Fruit fly (Drosophila melanogaster) whole organism, embryonic: ENCODE measurements around the gene CG33181.

ENCODE experiments used
- Asciz ChIP-seq: fragments of 200-800 bp; sonication (Bioruptor generic); optimal IDR thresholded peaks from 2 replicates; lab custom pipeline; 2017; ENCODE audit warnings: missing biosample characterization, mild to moderate bottlenecking, missing genetic modification characterization, missing genetic modification reagents
- CG1024 ChIP-seq: fragments of 200-800 bp; sonication (Bioruptor generic); IDR thresholded peaks from 2 replicates; pipeline ENCODE4 v1.3.6; 2022; ENCODE audit warnings: missing biosample characterization, missing genetic modification characterization
- CG10543 ChIP-seq: fragments of 200-800 bp; sonication (Bioruptor generic); optimal IDR thresholded peaks from 3 replicates; lab custom pipeline; 2017; ENCODE audit warnings: missing biosample characterization, mild to moderate bottlenecking, missing genetic modification characterization, moderate library complexity
- CG10565 ChIP-seq: fragments of 200-800 bp; sonication (Bioruptor generic); optimal IDR thresholded peaks from 3 replicates; lab custom pipeline; 2016; ENCODE audit warnings: missing biosample characterization, mild to moderate bottlenecking, missing genetic modification characterization
- CG11398 ChIP-seq: fragments of 200-800 bp; sonication (Bioruptor generic); optimal IDR thresholded peaks from 2 replicates; lab custom pipeline; 2016; ENCODE audit warnings: missing biosample characterization, missing genetic modification characterization
- CG11696 ChIP-seq: fragments of 200-800 bp; sonication (Bioruptor generic); IDR thresholded peaks from 2 replicates; pipeline ENCODE4 v1.3.6; 2022; ENCODE audit warnings: missing biosample characterization, missing genetic modification characterization
- CG12236 ChIP-seq: fragments of 200-800 bp; sonication (Bioruptor generic); optimal IDR thresholded peaks from 2 replicates; lab custom pipeline; 2016; ENCODE audit warnings: missing biosample characterization, missing genetic modification characterization
- CG13123 ChIP-seq: fragments of 200-800 bp; sonication (Bioruptor generic); optimal IDR thresholded peaks from 2 replicates; lab custom pipeline; 2016; ENCODE audit warnings: missing biosample characterization, missing genetic modification characterization
- CG15601 ChIP-seq: fragments of 200-800 bp; sonication (Bioruptor generic); optimal IDR thresholded peaks from 3 replicates; lab custom pipeline; 2019; ENCODE audit warnings: missing biosample characterization, mild to moderate bottlenecking, missing genetic modification characterization, moderate library complexity
- CG17359 ChIP-seq: fragments of 200-800 bp; sonication (Bioruptor generic); optimal IDR thresholded peaks from 3 replicates; lab custom pipeline; 2018; ENCODE audit warnings: missing biosample characterization, mild to moderate bottlenecking, missing genetic modification characterization, moderate library complexity
- CG1792 ChIP-seq: fragments of 200-800 bp; sonication (Bioruptor generic); optimal IDR thresholded peaks from 2 replicates; lab custom pipeline; 2016; ENCODE audit warnings: missing biosample characterization, missing genetic modification characterization
- CG18011 ChIP-seq: fragments of 200-800 bp; sonication (Bioruptor generic); optimal IDR thresholded peaks from 2 replicates; lab custom pipeline; 2017; ENCODE audit warnings: missing biosample characterization, missing genetic modification characterization, mild to moderate bottlenecking, moderate library complexity, missing genotype
- CG34224 ChIP-seq: fragments of 200-800 bp; sonication (Bioruptor generic); IDR thresholded peaks from 3 replicates; pipeline ENCODE4 v1.3.6; 2022; ENCODE audit warnings: missing biosample characterization, missing genetic modification characterization; ENCODE audit not compliant: partially characterized antibody
- CG4617 ChIP-seq: fragments of 200-800 bp; sonication (Bioruptor generic); optimal IDR thresholded peaks from 3 replicates; lab custom pipeline; 2016; ENCODE audit warnings: missing biosample characterization, missing genetic modification characterization, borderline replicate concordance
- CG4707 ChIP-seq: fragments of 200-800 bp; sonication (Bioruptor generic); optimal IDR thresholded peaks from 2 replicates; lab custom pipeline; 2018; ENCODE audit warnings: missing biosample characterization, mild to moderate bottlenecking, missing genetic modification characterization, moderate library complexity
- CG4730 ChIP-seq: fragments of 200-800 bp; sonication (Bioruptor generic); IDR thresholded peaks from 2 replicates; pipeline ENCODE4 v1.3.6; 2022; ENCODE audit warnings: missing biosample characterization, missing genetic modification characterization
- CG6272 ChIP-seq: fragments of 200-800 bp; sonication (Bioruptor generic); IDR thresholded peaks from 2 replicates; pipeline ENCODE4 v1.3.6; 2022; ENCODE audit warnings: missing biosample characterization, missing genetic modification characterization
- CG6683 ChIP-seq: fragments of 200-800 bp; sonication (Bioruptor generic); optimal IDR thresholded peaks from 2 replicates; lab custom pipeline; 2017; ENCODE audit warnings: missing biosample characterization, mild to moderate bottlenecking, missing genetic modification characterization, missing genetic modification reagents
- CG7556 ChIP-seq: fragments of 200-800 bp; sonication (Bioruptor generic); optimal IDR thresholded peaks from 2 replicates; lab custom pipeline; 2017; ENCODE audit warnings: missing biosample characterization, mild to moderate bottlenecking, missing genetic modification characterization
- CG8478 ChIP-seq: fragments of >200 bp; optimal IDR thresholded peaks from 2 replicates; lab custom pipeline; 2018
- CG9437 ChIP-seq: fragments of 200-800 bp; sonication (Bioruptor generic); optimal IDR thresholded peaks from 2 replicates; lab custom pipeline; 2018; ENCODE audit warnings: missing biosample characterization, mild to moderate bottlenecking, missing genetic modification characterization
- CG9876 ChIP-seq: fragments of 200-800 bp; sonication (Bioruptor generic); optimal IDR thresholded peaks from 2 replicates; lab custom pipeline; 2016; ENCODE audit warnings: missing biosample characterization, missing genetic modification characterization
- Chrac-16 ChIP-seq: fragments of 200-800 bp; sonication (Bioruptor generic); optimal IDR thresholded peaks from 3 replicates; lab custom pipeline; 2016; ENCODE audit warnings: missing biosample characterization, missing genetic modification characterization
- Dip3 ChIP-seq: fragments of 200-800 bp; sonication (Bioruptor generic); optimal IDR thresholded peaks from 3 replicates; lab custom pipeline; 2016; ENCODE audit warnings: missing biosample characterization, missing genetic modification characterization
- Dp ChIP-seq: fragments of 200-800 bp; sonication (Bioruptor generic); optimal IDR thresholded peaks from 2 replicates; lab custom pipeline; 2018; ENCODE audit warnings: missing biosample characterization, mild to moderate bottlenecking, missing genetic modification characterization, moderate library complexity
- GATAe ChIP-seq: fragments of 200-800 bp; sonication (Bioruptor generic); conservative IDR thresholded peaks from 2 replicates; pipeline ENCODE4 v1.3.6; 2022; ENCODE audit warnings: missing biosample characterization, missing genetic modification characterization
- HmgD ChIP-seq: fragments of 200-800 bp; sonication (Bioruptor generic); optimal IDR thresholded peaks from 3 replicates; lab custom pipeline; 2016; ENCODE audit warnings: missing biosample characterization, missing genetic modification characterization
- ash1 ChIP-seq: fragments of 200-800 bp; sonication (Bioruptor generic); optimal IDR thresholded peaks from 2 replicates; lab custom pipeline; 2018; ENCODE audit warnings: missing biosample characterization, mild to moderate bottlenecking, missing genetic modification characterization
- cwo ChIP-seq: fragments of 200-800 bp; sonication (Bioruptor generic); optimal IDR thresholded peaks from 3 replicates; lab custom pipeline; 2017; ENCODE audit warnings: missing biosample characterization, missing genetic modification characterization, mild to moderate bottlenecking, moderate library complexity, missing genetic modification reagents
- dimm ChIP-seq: fragments of 200-800 bp; sonication (Bioruptor generic); IDR thresholded peaks from 2 replicates; pipeline ENCODE4 v1.3.6; 2022; ENCODE audit warnings: missing biosample characterization, missing genetic modification characterization
- dmrt99B ChIP-seq: fragments of 200-800 bp; sonication (Bioruptor generic); optimal IDR thresholded peaks from 2 replicates; lab custom pipeline; 2018; ENCODE audit warnings: missing biosample characterization, mild to moderate bottlenecking, missing genetic modification characterization, moderate library complexity
- grau ChIP-seq: fragments of 200-800 bp; optimal IDR thresholded peaks from 3 replicates; lab custom pipeline; 2019; ENCODE audit warnings: missing biosample characterization, mild to moderate bottlenecking, missing genetic modification characterization, moderate library complexity
- gro ChIP-seq: fragments of 200-800 bp; sonication (Bioruptor generic); optimal IDR thresholded peaks from 2 replicates; lab custom pipeline; 2016; ENCODE audit warnings: missing biosample characterization, missing genetic modification characterization
- gsb-n ChIP-seq: fragments of 200-800 bp; sonication (Bioruptor generic); optimal IDR thresholded peaks from 3 replicates; lab custom pipeline; 2018; ENCODE audit warnings: missing biosample characterization, mild to moderate bottlenecking, missing genetic modification characterization
- hb ChIP-seq: fragments of 200-800 bp; sonication (Bioruptor generic); IDR thresholded peaks from 3 replicates; pipeline ENCODE4 v1.3.6; 2022; ENCODE audit warnings: missing biosample characterization, missing genetic modification characterization; ENCODE audit not compliant: partially characterized antibody
- lola ChIP-seq, 3 experiments: fragments of >200 bp in 2 of 3; fragments of 200-800 bp in 1 of 3; sonication (Bioruptor generic) in 1 of 3; optimal IDR thresholded peaks; 2 replicates each; lab custom pipeline; 2017 to 2019; ENCODE audit warnings: missing biosample characterization in 3 of 3, missing genetic modification characterization in 3 of 3, mild to moderate bottlenecking in 1 of 3, moderate library complexity in 1 of 3
- maf-S ChIP-seq: fragments of 200-800 bp; sonication (Bioruptor generic); optimal IDR thresholded peaks from 2 replicates; lab custom pipeline; 2016; ENCODE audit warnings: missing biosample characterization, missing genetic modification characterization
- p53 ChIP-seq: fragments of 200-800 bp; sonication (Bioruptor generic); optimal IDR thresholded peaks from 2 replicates; lab custom pipeline; 2016; ENCODE audit warnings: missing biosample characterization, missing genetic modification characterization
- phol ChIP-seq: fragments of 200-800 bp; sonication (Bioruptor generic); optimal IDR thresholded peaks from 3 replicates; lab custom pipeline; 2018; ENCODE audit warnings: missing biosample characterization, mild to moderate bottlenecking, missing genetic modification characterization, moderate library complexity
- prd ChIP-seq, 3 experiments: fragments of >200 bp in 2 of 3; fragments of 200-800 bp in 1 of 3; sonication (Bioruptor generic) in 1 of 3; optimal IDR thresholded peaks in 2 of 3; IDR thresholded peaks in 1 of 3; 2 replicates in 2 of 3; 3 replicates in 1 of 3; pipeline versions ENCODE4 v1.3.6 to Lab custom; 2017 to 2022; ENCODE audit warnings: missing biosample characterization in 1 of 3, missing genetic modification characterization in 1 of 3
- psq ChIP-seq: fragments of 200-800 bp; sonication (Bioruptor generic); optimal IDR thresholded peaks from 2 replicates; lab custom pipeline; 2017; ENCODE audit warnings: missing biosample characterization, missing genetic modification characterization
- slou ChIP-seq: fragments of 200-800 bp; sonication (Bioruptor generic); optimal IDR thresholded peaks from 3 replicates; lab custom pipeline; 2016; ENCODE audit warnings: missing biosample characterization, missing genetic modification characterization
- so ChIP-seq: fragments of 200-800 bp; sonication (Bioruptor generic); IDR thresholded peaks from 3 replicates; pipeline ENCODE4 v1.3.6; 2022; ENCODE audit warnings: missing biosample characterization, missing genetic modification characterization
- sr ChIP-seq: fragments of 200-800 bp; sonication (Bioruptor generic); IDR thresholded peaks from 3 replicates; pipeline ENCODE4 v1.3.6; 2022; ENCODE audit warnings: missing biosample characterization, missing genetic modification characterization
- trem ChIP-seq: fragments of 200-800 bp; optimal IDR thresholded peaks from 3 replicates; lab custom pipeline; 2019; ENCODE audit warnings: missing biosample characterization, mild to moderate bottlenecking, missing genetic modification characterization, moderate library complexity
- trh ChIP-seq: fragments of 200-800 bp; sonication (Bioruptor generic); optimal IDR thresholded peaks from 2 replicates; lab custom pipeline; 2016; ENCODE audit warnings: missing biosample characterization, missing genetic modification characterization
- usp ChIP-seq: fragments of >200 bp; optimal IDR thresholded peaks from 2 replicates; lab custom pipeline; 2017; ENCODE audit warnings: missing biosample characterization, missing genetic modification characterization
- zen ChIP-seq: fragments of 200-800 bp; sonication (Bioruptor generic); optimal IDR thresholded peaks from 3 replicates; lab custom pipeline; 2018; ENCODE audit warnings: missing biosample characterization, mild to moderate bottlenecking, missing genetic modification characterization, moderate library complexity
- zen2 ChIP-seq: fragments of 200-800 bp; sonication (Bioruptor generic); IDR thresholded peaks from 3 replicates; pipeline ENCODE4 v1.3.6; 2022; ENCODE audit warnings: missing biosample characterization, missing genetic modification characterization; ENCODE audit not compliant: partially characterized antibody

Gene CG33181

DNA sequence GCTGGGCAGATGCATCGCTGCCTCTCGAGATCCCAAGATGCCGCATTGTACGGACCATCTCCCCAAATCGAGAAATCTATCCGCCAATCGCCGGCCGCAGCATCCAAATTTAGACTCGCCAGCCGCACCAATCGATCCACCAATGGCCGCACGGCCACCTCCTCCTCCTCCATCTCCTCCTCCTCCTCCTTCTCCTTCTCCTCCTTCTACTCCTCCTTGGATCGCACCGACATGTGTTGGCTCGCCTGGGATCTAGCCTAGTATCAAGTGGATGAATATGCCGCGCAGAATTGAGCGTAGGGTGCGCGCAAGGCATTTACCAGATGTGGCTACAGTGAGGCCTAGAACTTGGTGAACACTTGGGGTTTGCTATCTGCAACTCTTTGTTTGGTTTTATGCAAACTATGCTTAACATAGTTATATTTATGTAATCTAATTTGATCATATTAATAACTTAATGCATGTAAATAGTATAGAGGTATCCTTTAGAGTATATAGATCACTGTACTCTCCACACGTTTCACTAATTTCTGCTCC lies 34.1 kb upstream of the CG33181 start, which contains the start of gene org-1 (continued):
- TF ChIP-seq maf-S (GFP tag; lab: Kevin White, UChicago) (peak; percentile 72), CG9876 (peak; percentile 20), zen2 (GFP tag; lab: Robert Waterston, UW) (no peak), CG6683 (peak; percentile 73), gsb-n (tag; lab: Kevin White, UChicago) (peak; percentile 95), phol (peak; percentile 96), slou (GFP tag; lab: Kevin White, UChicago) (peak; percentile 79), GATAe (GFP tag; lab: Robert Waterston, UW) (peak; percentile 76), hb (GFP tag; lab: Robert Waterston, UW) (no peak), so (GFP tag; lab: Robert Waterston, UW) (peak; percentile 95), Dp (GFP tag; lab: Kevin White, UChicago) (no peak), CG15601 (peak; percentile 94), trem (tag; lab: Kevin White, UChicago) (peak; percentile 94), dimm (GFP tag; lab: Robert Waterston, UW) (peak; percentile 96), psq (GFP tag; lab: Kevin White, UChicago) (peak; percentile 72), CG10565 (GFP tag; lab: Kevin White, UChicago) (peak; percentile 57), zen (tag; lab: Kevin White, UChicago) (peak; percentile 95), dmrt99B (tag; lab: Kevin White, UChicago) (peak; percentile 95), CG6272 (GFP tag; lab: Robert Waterston, UW) (peak; percentile 97), CG11398 (peak; percentile 45), CG8478 (no peak), CG11696 (GFP tag; lab: Robert Waterston, UW) (peak; percentile 93), usp (no peak), Dip3 (GFP tag; lab: Kevin White, UChicago) (peak; percentile 70), trh (GFP tag; lab: Kevin White, UChicago) (peak; percentile 81), sr (GFP tag; lab: Robert Waterston, UW) (peak; percentile 74; the same call in 2 of the 3 replicates), CG7556 (peak; percentile 90), lola (GFP tag; optimal IDR thresholded peaks at IDR 0.05; lab: Kevin White, UChicago) (peak in 1 of 3 experiments; percentile 95), CG18011 (peak; percentile 66), CG13123 (GFP tag; lab: Kevin White, UChicago) (peak; percentile 90), HmgD (GFP tag; lab: Kevin White, UChicago) (peak; percentile 26), CG9437 (GFP tag; lab: Kevin White, UChicago) (peak; percentile 79), CG10543 (GFP tag; lab: Kevin White, UChicago) (peak; percentile 88), prd (optimal IDR thresholded peaks at IDR 0.05; lab: Kevin White, UChicago) (no peak), prd (GFP tag; IDR thresholded peaks at IDR 0.05; lab: Robert Waterston, UW) (peak; percentile 99), gro (GFP tag; lab: Kevin White, UChicago) (peak; percentile 60), grau (tag; lab: Kevin White, UChicago) (peak; percentile 100), p53 (GFP tag; lab: Kevin White, UChicago) (no peak), CG1024 (GFP tag; lab: Robert Waterston, UW) (peak; percentile 95), CG1792 (GFP tag; lab: Kevin White, UChicago) (peak; percentile 55), Chrac-16 (GFP tag; lab: Kevin White, UChicago) (peak; percentile 96), CG4707 (GFP tag; lab: Kevin White, UChicago) (peak; percentile 83), ash1 (no peak), CG17359 (tag; lab: Kevin White, UChicago) (peak; percentile 96), cwo (peak; percentile 82), CG4730 (GFP tag; lab: Robert Waterston, UW) (peak; percentile 97), CG34224 (GFP tag; lab: Robert Waterston, UW) (no peak), CG4617 (peak; percentile 78), Asciz (GFP tag; lab: Kevin White, UChicago) (peak; percentile 89), CG12236 (peak; percentile 50)
